Fruit fly (Drosophila melanogaster) whole organism, wandering third instar larva: ENCODE measurements around the gene CG7408.
A peak's percentile ranks its signal among the peaks of the same experiment; 100 is the strongest.

Source experiments
- Hr78 ChIP-seq: fragments of >200 bp; optimal IDR thresholded peaks from 2 replicates; lab custom pipeline; 2017; ENCODE audit warnings: missing biosample characterization, missing genetic modification characterization
- usp ChIP-seq: fragments of >200 bp; optimal IDR thresholded peaks from 2 replicates; lab custom pipeline; 2017; ENCODE audit warnings: missing biosample characterization, missing genetic modification characterization
- woc ChIP-seq: sonication (Bioruptor generic); optimal IDR thresholded peaks from 2 replicates; lab custom pipeline; 2016; ENCODE audit warnings: missing biosample characterization, mild to moderate bottlenecking, missing genetic modification characterization

dm6 chr3L:17912448-17912847, 33.6 kb downstream of the CG7408 start, which contains the start of gene CG5290:
- TF ChIP-seq woc = peak; percentile 45
- no peak for TF ChIP-seq usp (GFP tag; lab: Kevin White, UChicago)
- no peak for TF ChIP-seq Hr78
